Fruit fly (Drosophila melanogaster) whole organism, wandering third instar larva: ENCODE data around the gene CG9356.

Experiments
- Abd-B ChIP-seq: fragments of >200 bp; optimal IDR thresholded peaks from 2 replicates; lab custom pipeline; 2017; ENCODE audit warnings: missing biosample characterization, missing genetic modification characterization
- CG32264 ChIP-seq: fragments of 200-800 bp; sonication (Bioruptor generic); optimal IDR thresholded peaks from 2 replicates; lab custom pipeline; 2016; ENCODE audit warnings: missing biosample characterization, missing genetic modification characterization
- CG9705 ChIP-seq: fragments of 200-800 bp; sonication (Bioruptor generic); optimal IDR thresholded peaks from 2 replicates; lab custom pipeline; 2018; ENCODE audit warnings: missing biosample characterization, mild to moderate bottlenecking, missing genetic modification characterization
- CrebA ChIP-seq: fragments of 200-800 bp; sonication (Bioruptor generic); optimal IDR thresholded peaks from 2 replicates; lab custom pipeline; 2016; ENCODE audit warnings: missing biosample characterization, mild to moderate bottlenecking, missing genetic modification characterization, borderline replicate concordance
- Dfd ChIP-seq: fragments of >200 bp; optimal IDR thresholded peaks from 2 replicates; lab custom pipeline; 2017; ENCODE audit warnings: missing biosample characterization, missing genetic modification characterization
- Dif ChIP-seq: fragments of 200-275, 200-300 bp; sonication (Bioruptor generic); optimal IDR thresholded peaks from 2 replicates; lab custom pipeline; 2018; ENCODE audit warnings: missing biosample characterization, missing genetic modification characterization; ENCODE audit not compliant: partially characterized antibody
- GATAd ChIP-seq: sonication (Bioruptor generic); optimal IDR thresholded peaks from 2 replicates; lab custom pipeline; 2016; ENCODE audit warnings: missing biosample characterization, missing genetic modification characterization
- HLH106 ChIP-seq: fragments of 200-800 bp; optimal IDR thresholded peaks from 3 replicates; lab custom pipeline; 2019; ENCODE audit warnings: missing biosample characterization, mild to moderate bottlenecking, missing genetic modification characterization, moderate library complexity
- Hnf4 ChIP-seq: fragments of 200-800 bp; sonication (Bioruptor generic); optimal IDR thresholded peaks from 2 replicates; lab custom pipeline; 2016; ENCODE audit warnings: missing biosample characterization, mild to moderate bottlenecking, missing genetic modification characterization
- Hr78 ChIP-seq: fragments of >200 bp; optimal IDR thresholded peaks from 2 replicates; lab custom pipeline; 2017; ENCODE audit warnings: missing biosample characterization, missing genetic modification characterization
- Hr83 ChIP-seq: fragments of 200-300 bp; sonication (Bioruptor generic); optimal IDR thresholded peaks from 2 replicates; lab custom pipeline; 2016; ENCODE audit warnings: missing biosample characterization, mild to moderate bottlenecking, missing genetic modification characterization, moderate library complexity; ENCODE audit not compliant: poor library complexity, severe bottlenecking
- Jra ChIP-seq: sonication (Bioruptor generic); optimal IDR thresholded peaks from 2 replicates; lab custom pipeline; 2016; ENCODE audit warnings: missing biosample characterization, missing genetic modification characterization
- Mio ChIP-seq: sonication (Bioruptor generic); optimal IDR thresholded peaks from 2 replicates; lab custom pipeline; 2016; ENCODE audit warnings: missing biosample characterization, missing genetic modification characterization
- Myc ChIP-seq: fragments of >200 bp; optimal IDR thresholded peaks from 2 replicates; lab custom pipeline; 2017
- N ChIP-seq: fragments of >200 bp; optimal IDR thresholded peaks from 2 replicates; lab custom pipeline; 2018; ENCODE audit warnings: missing biosample characterization, missing external identifiers, missing genetic modification characterization
- OdsH ChIP-seq: fragments of 200-800 bp; sonication (Bioruptor generic); optimal IDR thresholded peaks from 2 replicates; lab custom pipeline; 2016; ENCODE audit warnings: missing biosample characterization, mild to moderate bottlenecking, missing genetic modification characterization
- Rel ChIP-seq, 2 experiments: fragments of 200-800 bp; sonication (Bioruptor generic) in 1 of 2; optimal IDR thresholded peaks; 2 replicates in 1 of 2; 3 replicates in 1 of 2; lab custom pipeline; 2016 to 2019; ENCODE audit warnings: mild to moderate bottlenecking in 2 of 2, missing biosample characterization in 2 of 2, missing genetic modification characterization in 2 of 2, moderate library complexity in 1 of 2
- Sp1 ChIP-seq: fragments of 200-800 bp; sonication (Bioruptor generic); optimal IDR thresholded peaks from 3 replicates; lab custom pipeline; 2019; ENCODE audit warnings: missing biosample characterization, mild to moderate bottlenecking, missing genetic modification characterization, moderate library complexity
- Vsx2 ChIP-seq: fragments of 200-300, 225-300 bp; sonication (Bioruptor generic); optimal IDR thresholded peaks from 2 replicates; lab custom pipeline; 2018; ENCODE audit warnings: missing biosample characterization, missing genetic modification characterization; ENCODE audit not compliant: partially characterized antibody
- br ChIP-seq: fragments of 200-800 bp; sonication (Bioruptor generic); optimal IDR thresholded peaks from 2 replicates; lab custom pipeline; 2016; ENCODE audit warnings: missing biosample characterization, missing genetic modification characterization
- brk ChIP-seq: fragments of 200-800 bp; sonication (Bioruptor generic); optimal IDR thresholded peaks from 2 replicates; lab custom pipeline; 2016; ENCODE audit warnings: missing biosample characterization, mild to moderate bottlenecking, missing genetic modification characterization
- dl ChIP-seq, 2 experiments: fragments of 175-275, 200-275 bp in 1 of 2; fragments of 200-275 bp in 1 of 2; sonication (Bioruptor generic); optimal IDR thresholded peaks; lab custom pipeline; 2018; ENCODE audit warnings: mild to moderate bottlenecking in 2 of 2, missing biosample characterization in 2 of 2, missing genetic modification characterization in 2 of 2, moderate library complexity in 2 of 2; ENCODE audit not compliant: partially characterized antibody in 2 of 2, insufficient read depth in 1 of 2
- dmrt93B ChIP-seq: fragments of 200-800 bp; sonication (Bioruptor generic); optimal IDR thresholded peaks from 2 replicates; lab custom pipeline; 2018; ENCODE audit warnings: missing biosample characterization, mild to moderate bottlenecking, missing genetic modification characterization
- dsf ChIP-seq: sonication (Bioruptor generic); optimal IDR thresholded peaks from 2 replicates; lab custom pipeline; 2016; ENCODE audit warnings: missing biosample characterization, missing genetic modification characterization, borderline replicate concordance
- ey ChIP-seq: fragments of 200-800 bp; sonication (Bioruptor generic); optimal IDR thresholded peaks from 2 replicates; lab custom pipeline; 2016; ENCODE audit warnings: missing biosample characterization, missing genetic modification characterization
- foxo ChIP-seq, 2 experiments: fragments of 200-800 bp; sonication (Bioruptor generic); optimal IDR thresholded peaks; 2 replicates in 1 of 2; 3 replicates in 1 of 2; lab custom pipeline; 2016 to 2017; ENCODE audit warnings: missing biosample characterization in 2 of 2, missing genetic modification characterization in 2 of 2
- fru ChIP-seq: fragments of 200-800 bp; sonication (Bioruptor generic); optimal IDR thresholded peaks from 3 replicates; lab custom pipeline; 2016; ENCODE audit warnings: missing biosample characterization, mild to moderate bottlenecking, missing genetic modification characterization
- h ChIP-seq: fragments of 200-800 bp; sonication (Bioruptor generic); optimal IDR thresholded peaks from 3 replicates; lab custom pipeline; 2016; ENCODE audit warnings: missing biosample characterization, mild to moderate bottlenecking, missing genetic modification characterization
- jim ChIP-seq: fragments of 175-275, 200-325 bp; sonication (Bioruptor generic); optimal IDR thresholded peaks from 2 replicates; lab custom pipeline; 2016; ENCODE audit warnings: missing biosample characterization, mild to moderate bottlenecking, missing genetic modification characterization
- lola ChIP-seq: fragments of >200 bp; optimal IDR thresholded peaks from 2 replicates; lab custom pipeline; 2017; ENCODE audit warnings: missing biosample characterization, missing genetic modification characterization
- pan ChIP-seq: fragments of >200 bp; optimal IDR thresholded peaks from 2 replicates; lab custom pipeline; 2017
- psq ChIP-seq: fragments of 200-800 bp; sonication (Bioruptor generic); optimal IDR thresholded peaks from 3 replicates; lab custom pipeline; 2017; ENCODE audit warnings: missing biosample characterization, mild to moderate bottlenecking, missing genetic modification characterization, moderate library complexity
- rgr ChIP-seq: fragments of 200-800 bp; sonication (Bioruptor generic); optimal IDR thresholded peaks from 3 replicates; lab custom pipeline; 2016; ENCODE audit warnings: missing biosample characterization, mild to moderate bottlenecking, missing genetic modification characterization
- sage ChIP-seq: fragments of 200-800 bp; sonication (Bioruptor generic); optimal IDR thresholded peaks from 2 replicates; lab custom pipeline; 2016; ENCODE audit warnings: missing biosample characterization, mild to moderate bottlenecking, missing genetic modification characterization
- sv ChIP-seq: fragments of 200-800 bp; sonication (Bioruptor generic); optimal IDR thresholded peaks from 3 replicates; lab custom pipeline; 2016; ENCODE audit warnings: missing biosample characterization, missing genetic modification characterization
- tai ChIP-seq: sonication (Bioruptor generic); optimal IDR thresholded peaks from 2 replicates; lab custom pipeline; 2016; ENCODE audit warnings: missing biosample characterization, missing genetic modification characterization
- usp ChIP-seq: fragments of >200 bp; optimal IDR thresholded peaks from 2 replicates; lab custom pipeline; 2017; ENCODE audit warnings: missing biosample characterization, missing genetic modification characterization
- woc ChIP-seq: sonication (Bioruptor generic); optimal IDR thresholded peaks from 2 replicates; lab custom pipeline; 2016; ENCODE audit warnings: missing biosample characterization, mild to moderate bottlenecking, missing genetic modification characterization

The CG9356 gene

dm6 chr3R:9436358-9436972 is 32.4 kb upstream of the CG9356 start (continued):
- TF ChIP-seq CG32264 (GFP tag; lab: Kevin White, UChicago) (no peak), ey (GFP tag; lab: Kevin White, UChicago) (no peak)

- no peak for TF ChIP-seq dmrt93B
- TF ChIP-seq tai (GFP tag; lab: Kevin White, UChicago), result no peak
- TF ChIP-seq sage (GFP tag; lab: Kevin White, UChicago), result no peak
- TF ChIP-seq rgr (GFP tag; lab: Kevin White, UChicago), result no peak
- TF ChIP-seq sv (GFP tag; lab: Kevin White, UChicago), result no peak
- no peak for TF ChIP-seq Hr78
- no peak for TF ChIP-seq Jra (GFP tag; lab: Kevin White, UChicago)
- no peak for TF ChIP-seq pan (lab: Kevin White, UChicago)
These were observed 31.8 kb upstream of the CG9356 start for dm6 chr3R:9435898-9436297.

dm6 chr3R:9434543-9435407 is 30.7 kb upstream of the CG9356 start:
- TF ChIP-seq Rel (GFP tag; optimal IDR thresholded peaks at IDR 0.05; lab: Kevin White, UChicago) (no peak), Rel (tag; optimal IDR thresholded peaks at IDR 0.05; lab: Kevin White, UChicago) (no peak), Dfd (GFP tag; lab: Kevin White, UChicago) (no peak), sage (GFP tag; lab: Kevin White, UChicago) (no peak), CG32264 (GFP tag; lab: Kevin White, UChicago) (no peak), Hr83 (GFP tag; lab: Kevin White, UChicago) (no peak), OdsH (GFP tag; lab: Kevin White, UChicago) (peak; percentile 54), tai (GFP tag; lab: Kevin White, UChicago) (peak; percentile 32), usp (GFP tag; lab: Kevin White, UChicago) (no peak), pan (lab: Kevin White, UChicago) (no peak), br (GFP tag; lab: Kevin White, UChicago) (peak; percentile 43), rgr (GFP tag; lab: Kevin White, UChicago) (peak; percentile 57), lola (GFP tag; lab: Kevin White, UChicago) (no peak), Dif (no peak), ey (GFP tag; lab: Kevin White, UChicago) (peak; percentile 44), fru (peak; percentile 36), psq (GFP tag; lab: Kevin White, UChicago) (peak; percentile 33), CrebA (GFP tag; lab: Kevin White, UChicago) (no peak), Hnf4 (GFP tag; lab: Kevin White, UChicago) (peak; percentile 29), Mio (no peak), brk (no peak), CG9705 (GFP tag; lab: Kevin White, UChicago) (no peak), sv (GFP tag; lab: Kevin White, UChicago) (peak; percentile 61), HLH106 (no peak), Hr78 (no peak), Vsx2 (GFP tag; lab: Kevin White, UChicago) (no peak), Abd-B (GFP tag; lab: Kevin White, UChicago) (no peak), jim (no peak), dmrt93B (no peak), Jra (GFP tag; lab: Kevin White, UChicago) (no peak), h (GFP tag; lab: Kevin White, UChicago) (peak; percentile 18), Myc (lab: Kevin White, UChicago) (no peak), dsf (GFP tag; lab: Kevin White, UChicago) (no peak), GATAd (GFP tag; lab: Kevin White, UChicago) (no peak), woc (GFP tag; lab: Kevin White, UChicago) (no peak), N (GFP tag; lab: Kevin White, UChicago) (no peak), foxo (GFP tag; optimal IDR thresholded peaks at IDR 0.05; lab: Kevin White, UChicago) (peak in 1 of 2 experiments; percentile 58), Sp1 (GFP tag; lab: Kevin White, UChicago) (no peak), dl (GFP tag; optimal IDR thresholded peaks at IDR 0.05; lab: Kevin White, UChicago; ENCODE audit: insufficient read depth in 1 of 2, partially characterized antibody in 2 of 2) (no peak)
- TF ChIP-seq, all 38 proteins: peak for 11
